Fruit fly (Drosophila melanogaster): ENCODE measurements around the gene CG46313.

- TF ChIP-seq CTCF (optimal IDR thresholded peaks at IDR 0.05) (no peak), CG8478 (optimal IDR thresholded peaks at IDR 0.05) (no peak)
These were observed 31.0 kb upstream of the CG46313 start, which contains the start of gene Spag1 for dm6 chr3R:26947296-26947880.
